Fruit fly (Drosophila melanogaster) whole organism, adult: ENCODE results near the gene CG33687.

ENCODE experiments used
- CG33017 ChIP-seq: fragments of 200-800 bp; sonication (Bioruptor generic); optimal IDR thresholded peaks from 2 replicates; lab custom pipeline; 2018; ENCODE audit warnings: missing biosample characterization, mild to moderate bottlenecking, missing genetic modification characterization, moderate library complexity
- CG5204 ChIP-seq: fragments of 200-800 bp; sonication (Bioruptor generic); optimal IDR thresholded peaks from 2 replicates; lab custom pipeline; 2016; ENCODE audit warnings: missing biosample characterization, missing genetic modification characterization
- CG7045 ChIP-seq: fragments of 200-800 bp; sonication (Bioruptor generic); optimal IDR thresholded peaks from 2 replicates; lab custom pipeline; 2017; ENCODE audit warnings: missing biosample characterization, mild to moderate bottlenecking, missing genetic modification characterization
- CG7101 ChIP-seq: fragments of 200-800 bp; sonication (Bioruptor generic); optimal IDR thresholded peaks from 2 replicates; lab custom pipeline; 2018; ENCODE audit warnings: missing biosample characterization, mild to moderate bottlenecking, missing genetic modification characterization, moderate library complexity
- Crg-1 ChIP-seq: fragments of 200-800 bp; sonication (Bioruptor generic); optimal IDR thresholded peaks from 2 replicates; lab custom pipeline; 2016; ENCODE audit warnings: missing biosample characterization, missing genetic modification characterization
- bab1 ChIP-seq: fragments of 200-800 bp; sonication (Bioruptor generic); optimal IDR thresholded peaks from 3 replicates; lab custom pipeline; 2019; ENCODE audit warnings: missing biosample characterization, mild to moderate bottlenecking, missing genetic modification characterization, moderate library complexity
- ovo ChIP-seq: fragments of 200-800 bp; sonication (Bioruptor generic); optimal IDR thresholded peaks from 2 replicates; lab custom pipeline; 2016; ENCODE audit warnings: missing biosample characterization, missing genetic modification characterization

DNA sequence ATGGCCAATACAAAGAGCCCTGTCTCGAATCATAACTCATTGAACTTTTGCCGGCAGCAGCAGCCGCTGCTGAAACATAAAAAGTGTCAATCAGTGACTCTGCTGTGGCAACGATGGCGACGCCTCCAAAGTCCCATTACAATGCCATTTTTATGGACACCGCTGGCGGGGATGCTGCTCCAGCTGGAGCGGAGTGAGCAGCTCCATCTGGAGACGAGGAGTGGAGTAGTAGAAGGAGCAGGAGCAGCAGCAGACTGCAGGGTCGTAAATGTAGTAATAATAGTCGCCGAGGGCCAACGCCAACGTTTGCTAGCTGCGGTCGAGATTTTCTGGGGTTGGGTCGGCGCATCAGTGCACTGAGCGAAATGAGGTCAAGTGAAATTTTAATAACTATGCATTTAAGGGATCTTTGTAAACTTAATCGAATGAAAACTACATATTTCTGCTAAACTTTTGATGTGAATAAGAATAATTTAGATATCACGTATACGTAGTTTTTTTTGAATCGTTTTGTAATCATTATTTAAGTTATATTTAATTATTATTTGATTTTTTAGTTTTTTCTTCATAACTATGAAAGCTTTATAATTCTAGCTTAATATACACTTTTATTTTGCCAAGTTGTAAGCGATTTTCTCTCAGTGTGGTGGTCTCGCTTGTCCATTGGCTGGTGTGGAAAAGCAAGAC lies 29.0 kb upstream of the CG33687 start:
- TF ChIP-seq CG5204 (GFP tag; lab: Kevin White, UChicago), result no peak
- TF ChIP-seq bab1 (GFP tag; lab: Kevin White, UChicago), result no peak
- TF ChIP-seq CG7101 (tag; lab: Kevin White, UChicago), result no peak
- no peak for TF ChIP-seq ovo
- no peak for TF ChIP-seq Crg-1 (GFP tag; lab: Kevin White, UChicago)
- TF ChIP-seq CG7045 (GFP tag; lab: Kevin White, UChicago), result no peak
- TF ChIP-seq CG33017 (tag; lab: Kevin White, UChicago), result no peak
